Fruit fly (Drosophila melanogaster) whole organism, prepupa: ENCODE measurements around the gene CG14042.

Experiments used
- CG9139 ChIP-seq: fragments of 200-800 bp; sonication (Bioruptor generic); optimal IDR thresholded peaks from 3 replicates; lab custom pipeline; 2017; ENCODE audit warnings: missing biosample characterization, mild to moderate bottlenecking, missing genetic modification characterization
- Gug ChIP-seq: fragments of 200-800 bp; sonication (Bioruptor generic); IDR thresholded peaks from 2 replicates; pipeline ENCODE4 v1.3.6; 2022; ENCODE audit warnings: missing biosample characterization, missing genetic modification characterization
- Lpt ChIP-seq: fragments of 200-800 bp; sonication (Bioruptor generic); optimal IDR thresholded peaks from 3 replicates; lab custom pipeline; 2016; ENCODE audit warnings: missing biosample characterization, missing genetic modification characterization
- Sox102F ChIP-seq: fragments of 200-800 bp; sonication (Bioruptor generic); optimal IDR thresholded peaks from 2 replicates; lab custom pipeline; 2016; ENCODE audit warnings: missing biosample characterization, mild to moderate bottlenecking, missing genetic modification characterization

dm6 chr2L:5007256-5007655 is 30.3 kb upstream of the CG14042 start:
- TF ChIP-seq Gug (GFP tag; lab: Robert Waterston, UW) (no peak), Lpt (GFP tag; lab: Kevin White, UChicago) (no peak), CG9139 (GFP tag; lab: Kevin White, UChicago) (no peak), Sox102F (GFP tag; lab: Kevin White, UChicago) (no peak)
